Fruit fly (Drosophila melanogaster): Measurements from ENCODE around the gene Tet.

Gene Tet

DNA sequence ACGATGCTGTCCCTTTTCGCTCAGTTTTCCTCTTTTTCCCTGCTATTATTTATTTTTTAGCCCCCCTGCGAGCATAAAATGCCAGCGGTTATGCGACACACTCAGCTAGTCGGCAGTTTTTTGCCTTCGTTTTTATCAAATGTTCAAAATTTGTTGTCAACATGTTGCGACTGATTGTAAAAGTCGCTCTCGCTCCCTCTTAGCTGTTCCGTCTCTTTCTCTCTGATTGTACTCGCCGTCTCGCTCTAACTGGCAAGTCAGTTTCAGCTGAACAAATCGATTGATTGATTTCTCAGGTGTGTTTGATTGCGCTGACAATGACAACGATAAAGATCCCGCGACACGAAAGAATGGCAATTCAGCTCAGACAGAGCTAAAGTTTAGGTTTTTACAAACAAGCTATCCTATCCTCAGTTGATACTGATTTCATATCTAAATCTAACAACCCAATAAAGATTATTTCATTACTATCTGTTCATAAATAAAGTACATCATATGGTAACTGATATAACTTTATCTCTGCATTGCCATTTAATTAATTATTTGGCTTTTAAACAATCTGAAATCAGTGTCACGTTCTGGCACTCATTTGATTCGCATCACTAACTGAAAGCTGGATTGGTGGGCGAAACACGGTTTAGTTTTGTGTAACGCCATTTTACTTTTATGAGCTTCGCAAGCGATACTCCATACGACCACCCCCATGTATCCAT lies 133.1 kb downstream of the Tet start:
- TF ChIP-seq cnc (optimal IDR thresholded peaks at IDR 0.05) (no peak), CG7045 (GFP tag; optimal IDR thresholded peaks at IDR 0.05) (no peak), CG33017 (tag; optimal IDR thresholded peaks at IDR 0.05) (no peak), ovo (GFP tag; optimal IDR thresholded peaks at IDR 0.05) (no peak), CG11617 (GFP tag; optimal IDR thresholded peaks at IDR 0.05) (no peak), CG5204 (GFP tag; optimal IDR thresholded peaks at IDR 0.05) (no peak), CG12768 (GFP tag; optimal IDR thresholded peaks at IDR 0.05) (no peak), bab1 (GFP tag; optimal IDR thresholded peaks at IDR 0.05) (no peak), CG1620 (GFP tag; optimal IDR thresholded peaks at IDR 0.05) (no peak), cic (GFP tag; optimal IDR thresholded peaks at IDR 0.05) (no peak), CG7101 (tag; optimal IDR thresholded peaks at IDR 0.05) (no peak), toe (GFP tag; optimal IDR thresholded peaks at IDR 0.05) (no peak), tj (GFP tag; optimal IDR thresholded peaks at IDR 0.05) (no peak), Hr96 (GFP tag; optimal IDR thresholded peaks at IDR 0.05) (no peak), kay (GFP tag; ENCODE audit: borderline replicate concordance) (no peak), Mnt (GFP tag; optimal IDR thresholded peaks at IDR 0.05) (no peak), Crg-1 (GFP tag; optimal IDR thresholded peaks at IDR 0.05) (no peak), Clk (GFP tag; optimal IDR thresholded peaks at IDR 0.05) (no peak), pad (GFP tag; optimal IDR thresholded peaks at IDR 0.05) (no peak), CG14711 (tag; optimal IDR thresholded peaks at IDR 0.05) (no peak)

DNA sequence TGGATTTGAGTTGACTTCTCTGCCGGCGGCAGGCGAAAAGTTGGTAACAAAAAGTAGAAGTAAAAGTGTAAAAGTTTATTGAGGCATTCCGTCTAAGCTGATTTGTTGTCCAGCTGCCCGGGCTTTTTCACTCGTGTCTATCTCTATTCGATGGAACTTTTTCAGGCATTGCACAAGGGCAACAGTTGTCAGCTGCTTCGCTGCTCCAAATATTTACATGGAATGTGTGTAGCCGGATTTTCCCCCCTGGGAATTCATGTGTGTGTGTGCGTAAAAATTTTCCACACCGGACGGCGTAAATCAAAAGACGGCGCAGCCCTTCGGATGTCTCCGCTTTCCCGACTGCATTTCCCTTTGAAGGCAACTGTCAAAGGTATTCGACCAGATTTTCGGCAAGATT lies 134.0 kb downstream of the Tet start:
- TF ChIP-seq kay (GFP tag; ENCODE audit: borderline replicate concordance) (no peak), Clk (GFP tag; optimal IDR thresholded peaks at IDR 0.05) (no peak), tj (GFP tag; optimal IDR thresholded peaks at IDR 0.05) (no peak), pad (GFP tag; optimal IDR thresholded peaks at IDR 0.05) (no peak), CG5204 (GFP tag; optimal IDR thresholded peaks at IDR 0.05) (no peak), cic (GFP tag; optimal IDR thresholded peaks at IDR 0.05) (no peak), CG12768 (GFP tag; optimal IDR thresholded peaks at IDR 0.05) (no peak), toe (GFP tag; optimal IDR thresholded peaks at IDR 0.05) (no peak), Crg-1 (GFP tag; optimal IDR thresholded peaks at IDR 0.05) (no peak)

- no peak for TF ChIP-seq CG33017 (tag; optimal IDR thresholded peaks at IDR 0.05)
- TF ChIP-seq Mnt (GFP tag; optimal IDR thresholded peaks at IDR 0.05), result no peak
Measured at dm6 chr3L:2743755-2744154, 135.2 kb downstream of the Tet start.

DNA sequence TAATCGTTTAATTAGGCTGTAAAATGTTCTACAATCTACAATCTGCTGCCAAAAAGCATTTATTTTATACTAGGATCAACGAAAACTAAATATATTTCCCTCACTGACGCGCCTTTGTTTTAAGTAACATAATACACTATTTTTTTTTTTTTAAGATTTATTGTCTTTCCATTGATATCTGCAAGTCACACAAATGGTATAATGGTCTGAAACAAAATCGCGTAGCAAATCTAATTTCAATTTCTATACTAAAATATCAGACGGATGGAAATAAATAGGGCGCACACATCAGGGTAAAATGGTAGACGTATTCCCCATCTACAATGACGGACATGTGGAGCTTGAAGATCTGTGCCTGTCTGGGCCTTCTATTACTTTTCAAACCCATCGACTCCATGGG lies 139.5 kb downstream of the Tet start, which contains the start of gene Acp62F:
Gene Acp62F, plus strand, starts transcription at position 301 of the 400 bp plus-strand sequence.
- TF ChIP-seq ovo (GFP tag; optimal IDR thresholded peaks at IDR 0.05), result no peak
- TF ChIP-seq kay (GFP tag; ENCODE audit: borderline replicate concordance), result no peak
- no peak for TF ChIP-seq cic (GFP tag; optimal IDR thresholded peaks at IDR 0.05)
- no peak for TF ChIP-seq CG11617 (GFP tag; optimal IDR thresholded peaks at IDR 0.05)

Measured in whole organism, adult.